Fruit fly (Drosophila melanogaster) whole organism, prepupa: ENCODE measurements around the gene hdm.

Source experiments
- CG11762 ChIP-seq: fragments of 200-800 bp; sonication (Bioruptor generic); optimal IDR thresholded peaks from 3 replicates; lab custom pipeline; 2016; ENCODE audit warnings: missing biosample characterization, missing genetic modification characterization; ENCODE audit not compliant: insufficient read depth
- CG15336 ChIP-seq: fragments of 200-800 bp; sonication (Bioruptor generic); IDR thresholded peaks from 2 replicates; pipeline ENCODE4 v1.3.6; 2022; ENCODE audit warnings: missing biosample characterization, missing genetic modification characterization
- CG16779 ChIP-seq: fragments of 200-800 bp; sonication (Bioruptor generic); optimal IDR thresholded peaks from 3 replicates; lab custom pipeline; 2017; ENCODE audit warnings: missing biosample characterization, mild to moderate bottlenecking, missing genetic modification characterization
- CG3032 ChIP-seq: fragments of 200-800 bp; optimal IDR thresholded peaks from 2 replicates; lab custom pipeline; 2019; ENCODE audit warnings: missing biosample characterization, mild to moderate bottlenecking, missing genetic modification characterization, moderate library complexity
- CG31627 ChIP-seq: fragments of 200-800 bp; sonication (Bioruptor generic); optimal IDR thresholded peaks from 3 replicates; lab custom pipeline; 2016; ENCODE audit warnings: missing biosample characterization, missing genetic modification characterization
- CG32006 ChIP-seq: fragments of 200-800 bp; sonication (Bioruptor generic); optimal IDR thresholded peaks from 3 replicates; lab custom pipeline; 2017; ENCODE audit warnings: missing biosample characterization, mild to moderate bottlenecking, missing genetic modification characterization
- CG7368 ChIP-seq: fragments of 200-800 bp; sonication (Bioruptor generic); optimal IDR thresholded peaks from 3 replicates; lab custom pipeline; 2016; ENCODE audit warnings: missing biosample characterization, missing genetic modification characterization
- Hr39 ChIP-seq: fragments of 200-800 bp; sonication (Bioruptor generic); optimal IDR thresholded peaks from 2 replicates; lab custom pipeline; 2016; ENCODE audit warnings: missing biosample characterization, missing genetic modification characterization
- Lpt ChIP-seq: fragments of 200-800 bp; sonication (Bioruptor generic); optimal IDR thresholded peaks from 3 replicates; lab custom pipeline; 2016; ENCODE audit warnings: missing biosample characterization, missing genetic modification characterization
- Smox ChIP-seq: fragments of 200-800 bp; sonication (Bioruptor generic); optimal IDR thresholded peaks from 3 replicates; lab custom pipeline; 2016; ENCODE audit warnings: missing biosample characterization, missing genetic modification characterization
- Sox14 ChIP-seq: fragments of 200-800 bp; sonication (Bioruptor generic); optimal IDR thresholded peaks from 3 replicates; lab custom pipeline; 2016; ENCODE audit warnings: missing biosample characterization, missing genetic modification characterization
- fd59A ChIP-seq: fragments of 200-800 bp; sonication (Bioruptor generic); optimal IDR thresholded peaks from 2 replicates; lab custom pipeline; 2017; ENCODE audit warnings: missing biosample characterization, mild to moderate bottlenecking, missing genetic modification characterization, missing genetic modification reagents
- net ChIP-seq: fragments of 200-800 bp; sonication (Bioruptor generic); optimal IDR thresholded peaks from 3 replicates; lab custom pipeline; 2016; ENCODE audit warnings: missing biosample characterization, missing genetic modification characterization
- ss ChIP-seq, 2 experiments: fragments of 200-800 bp; sonication (Bioruptor generic); optimal IDR thresholded peaks; 2 replicates in 1 of 2; 3 replicates in 1 of 2; lab custom pipeline; 2017 to 2018; ENCODE audit warnings: mild to moderate bottlenecking in 2 of 2, missing biosample characterization in 2 of 2, missing genetic modification characterization in 2 of 2, moderate library complexity in 1 of 2

DNA sequence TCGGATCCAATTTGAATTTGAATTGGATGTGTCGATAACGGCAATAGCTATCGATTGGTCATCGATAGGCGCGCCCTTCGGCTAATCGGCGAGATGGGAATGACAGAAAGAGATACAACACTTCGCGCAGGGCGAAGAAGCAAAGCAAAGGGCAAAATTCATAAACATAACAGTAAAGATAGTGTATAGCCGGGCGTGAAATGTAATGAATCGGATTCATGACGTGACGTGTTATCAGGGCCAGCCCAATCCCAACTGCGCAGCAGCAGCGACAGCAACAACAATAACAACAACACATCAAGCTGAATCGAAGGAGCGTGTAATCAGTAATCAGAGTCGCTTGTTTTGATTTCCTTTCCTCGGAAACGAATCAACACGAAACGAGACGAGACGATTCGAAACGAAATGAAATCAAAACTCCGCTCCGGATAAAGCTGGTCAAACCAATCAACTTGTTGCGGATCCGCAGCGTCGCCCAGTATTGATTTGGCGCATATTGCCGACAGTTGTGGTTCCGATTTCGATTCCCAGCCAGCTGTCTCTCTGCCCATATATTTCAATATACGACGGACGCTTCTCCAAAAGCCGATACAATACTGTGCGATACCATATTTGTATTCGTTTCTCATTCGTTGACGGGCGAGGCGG lies 7.8 kb downstream of the hdm start, which contains the start of gene snz:
- no peak for TF ChIP-seq CG15336 (GFP tag; lab: Robert Waterston, UW)
- TF ChIP-seq CG7368 (GFP tag; lab: Kevin White, UChicago), result no peak
- TF ChIP-seq Sox14, result no peak
- TF ChIP-seq CG32006 (GFP tag; lab: Kevin White, UChicago), result no peak
- TF ChIP-seq Hr39 (GFP tag; lab: Kevin White, UChicago), result no peak
- TF ChIP-seq CG11762 (GFP tag; lab: Kevin White, UChicago), result no peak
- TF ChIP-seq CG16779 (tag; lab: Kevin White, UChicago), result no peak
- TF ChIP-seq ss (GFP tag; optimal IDR thresholded peaks at IDR 0.05; lab: Kevin White, UChicago), result peak in 1 of 2 experiments; percentile 17
- TF ChIP-seq Lpt, result no peak
- TF ChIP-seq fd59A (GFP tag; lab: Kevin White, UChicago), result no peak
- TF ChIP-seq net (GFP tag; lab: Kevin White, UChicago), result no peak
- no peak for TF ChIP-seq CG3032 (tag; lab: Kevin White, UChicago)
- TF ChIP-seq CG31627 (GFP tag; lab: Kevin White, UChicago), result no peak
- TF ChIP-seq Smox, result no peak
